Fruit fly (Drosophila melanogaster): ENCODE data around the gene Trmt61.

Gene Trmt61

DNA sequence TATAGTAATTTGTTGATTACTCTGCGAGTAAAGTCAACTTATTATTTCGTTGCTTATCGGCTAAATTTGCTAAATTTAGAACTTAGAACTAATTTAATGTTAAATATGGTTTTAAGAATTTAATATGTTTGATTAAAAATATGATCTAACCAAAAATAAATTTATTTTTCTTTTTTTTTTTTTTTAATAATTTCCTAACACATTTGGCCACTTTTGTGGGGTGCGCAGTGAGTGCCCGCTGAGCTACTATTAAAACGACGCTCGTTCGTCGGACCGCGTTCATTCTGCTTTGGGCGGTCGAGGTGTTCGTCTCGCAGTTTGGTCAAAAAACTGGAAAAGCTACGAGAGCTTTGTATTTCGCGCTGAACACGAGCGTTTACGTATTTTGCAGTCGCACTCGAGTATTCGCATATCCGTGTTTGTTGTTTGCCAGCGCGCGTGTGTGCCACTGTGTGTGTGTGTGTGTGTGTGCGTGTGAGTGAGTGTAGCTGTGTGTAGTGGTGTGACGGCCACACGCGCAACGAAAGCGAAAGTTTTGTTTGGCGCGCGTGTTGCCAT lies 47.4 kb downstream of the Trmt61 start, which contains the start of gene Cipc (continued):
- TF ChIP-seq z (GFP tag; IDR thresholded peaks at IDR 0.05): 0 out of 3 replicates have a peak, but pooled peaks have one; percentile 27
- TF ChIP-seq Nf-YC (tag; optimal IDR thresholded peaks at IDR 0.05): peak; percentile 79
- peak in 1 of 2 experiments; percentile 35 for TF ChIP-seq Pdp1 (GFP tag; optimal IDR thresholded peaks at IDR 0.05)
- TF ChIP-seq cwo (GFP tag; optimal IDR thresholded peaks at IDR 0.05): peak; percentile 95
- TF ChIP-seq en (GFP tag; optimal IDR thresholded peaks at IDR 0.05): no peak
- peak; percentile 38; the same call in 1 of the 2 replicates for TF ChIP-seq Awh (GFP tag; IDR thresholded peaks at IDR 0.05)
- TF ChIP-seq sob (GFP tag; IDR thresholded peaks at IDR 0.05): peak; percentile 64
- no peak for TF ChIP-seq hkb (optimal IDR thresholded peaks at IDR 0.05)
- TF ChIP-seq hkb (GFP tag; IDR thresholded peaks at IDR 0.05): peak; percentile 78
- peak; percentile 52; the same call in 1 of the 2 replicates for TF ChIP-seq CG17328 (GFP tag; IDR thresholded peaks at IDR 0.05)
- peak; percentile 72 for TF ChIP-seq CG4424 (GFP tag; optimal IDR thresholded peaks at IDR 0.05)
- TF ChIP-seq Adf1 (GFP tag; IDR thresholded peaks at IDR 0.05): peak; percentile 74
- TF ChIP-seq CG3838 (GFP tag; optimal IDR thresholded peaks at IDR 0.05): no peak
- peak; percentile 29 for TF ChIP-seq CG17568 (GFP tag; optimal IDR thresholded peaks at IDR 0.05)
- peak; percentile 65 for TF ChIP-seq E2f1 (GFP tag; IDR thresholded peaks at IDR 0.05)
- TF ChIP-seq CG10147 (GFP tag; optimal IDR thresholded peaks at IDR 0.05): peak; percentile 65
- TF ChIP-seq CG32772 (GFP tag; IDR thresholded peaks at IDR 0.05): peak; percentile 63; the same call in 1 of the 2 replicates
- peak; percentile 6 for TF ChIP-seq psq (GFP tag; optimal IDR thresholded peaks at IDR 0.05)
- peak; percentile 79 for TF ChIP-seq CG31441 (GFP tag; IDR thresholded peaks at IDR 0.05)
- no peak for TF ChIP-seq fru (optimal IDR thresholded peaks at IDR 0.05)
- peak; percentile 32; the same call in 1 of the 2 replicates for TF ChIP-seq CG13287 (GFP tag; IDR thresholded peaks at IDR 0.05; ENCODE audit: partially characterized antibody)
- 0 out of 3 replicates have a peak, but pooled peaks have one; percentile 32 for TF ChIP-seq C15 (GFP tag; IDR thresholded peaks at IDR 0.05)
- TF ChIP-seq Scr (GFP tag; IDR thresholded peaks at IDR 0.05; ENCODE audit: partially characterized antibody): no peak
- TF ChIP-seq ATbp (GFP tag; optimal IDR thresholded peaks at IDR 0.05): peak; percentile 48
- TF ChIP-seq CG30403 (GFP tag; optimal IDR thresholded peaks at IDR 0.05): peak; percentile 43
- no peak for TF ChIP-seq sr (GFP tag; IDR thresholded peaks at IDR 0.05)
- TF ChIP-seq Jarid2 (GFP tag; optimal IDR thresholded peaks at IDR 0.05): peak; percentile 92
- TF ChIP-seq al (GFP tag; IDR thresholded peaks at IDR 0.05): peak; percentile 66
- TF ChIP-seq zfh2 (GFP tag; optimal IDR thresholded peaks at IDR 0.05): peak; percentile 14
- TF ChIP-seq CG4854 (GFP tag; optimal IDR thresholded peaks at IDR 0.05): peak; percentile 38
- peak; percentile 82 for TF ChIP-seq NfI (GFP tag; optimal IDR thresholded peaks at IDR 0.05)
- TF ChIP-seq CG14965 (GFP tag; optimal IDR thresholded peaks at IDR 0.05; ENCODE audit: borderline replicate concordance): no peak
- TF ChIP-seq CG14710 (tag; optimal IDR thresholded peaks at IDR 0.05): peak; percentile 28
- peak; percentile 7 for TF ChIP-seq CG16863 (GFP tag; optimal IDR thresholded peaks at IDR 0.05)
- TF ChIP-seq CG8281 (tag; optimal IDR thresholded peaks at IDR 0.05): peak; percentile 3
- TF ChIP-seq br (optimal IDR thresholded peaks at IDR 0.05): no peak
- peak; percentile 33 for TF ChIP-seq CG11723 (GFP tag; optimal IDR thresholded peaks at IDR 0.05)
- peak; percentile 81; the same call in 2 of the 3 replicates for TF ChIP-seq CG6175 (GFP tag; IDR thresholded peaks at IDR 0.05)
- TF ChIP-seq dmrt99B (tag; optimal IDR thresholded peaks at IDR 0.05): peak; percentile 82
- TF ChIP-seq ara (GFP tag; IDR thresholded peaks at IDR 0.05): no peak; the same call in 1 of the 2 replicates
- no peak for TF ChIP-seq CG17802 (tag; optimal IDR thresholded peaks at IDR 0.05)
- TF ChIP-seq B-H1 (GFP tag; IDR thresholded peaks at IDR 0.05): peak; percentile 57
- TF ChIP-seq CG30020 (tag; optimal IDR thresholded peaks at IDR 0.05): peak; percentile 6
- TF ChIP-seq zfh1 (GFP tag; IDR thresholded peaks at IDR 0.05): peak; percentile 77; the same call in 2 of the 3 replicates
- peak; percentile 66 for TF ChIP-seq CG5245 (GFP tag; optimal IDR thresholded peaks at IDR 0.05)
- peak; percentile 81 for TF ChIP-seq Xrp1 (GFP tag; IDR thresholded peaks at IDR 0.05)
- TF ChIP-seq CG3407 (GFP tag; optimal IDR thresholded peaks at IDR 0.05): peak; percentile 14
- TF ChIP-seq stc (GFP tag; IDR thresholded peaks at IDR 0.05): peak; percentile 66
- TF ChIP-seq Asciz (GFP tag; optimal IDR thresholded peaks at IDR 0.05): peak; percentile 77
- no peak for TF ChIP-seq sc (optimal IDR thresholded peaks at IDR 0.05)
- peak; percentile 36 for TF ChIP-seq sc (GFP tag; optimal IDR thresholded peaks at IDR 0.05)
